Worm (Caenorhabditis elegans) whole organism, young adult: ENCODE data around the gene pix-1.

ENCODE experiments used
- B0019.2 ChIP-seq: fragments of 200-800 bp; sonication (Bioruptor generic); conservative IDR thresholded peaks from 2 replicates; pipeline ENCODE4 v1.3.6; 2022; ENCODE audit warnings: missing genetic modification reagents, missing genetic modification characterization, missing compliant biosample characterization
- B0035.1 ChIP-seq: sonication (generic microtip); optimal IDR thresholded peaks from 2 replicates; lab custom pipeline; 2016; ENCODE audit warnings: missing genetic modification characterization, mild to moderate bottlenecking, missing compliant biosample characterization, missing genotype, missing genetic modification reagents
- C06A6.2 ChIP-seq: fragments of 200-800 bp; sonication (Bioruptor generic); conservative IDR thresholded peaks from 2 replicates; pipeline ENCODE4 v1.3.6; 2022; ENCODE audit warnings: missing genetic modification characterization, missing compliant biosample characterization
- F10E7.11 ChIP-seq: sonication (generic microtip); optimal IDR thresholded peaks from 2 replicates; lab custom pipeline; 2017; ENCODE audit warnings: mild to moderate bottlenecking, missing genetic modification characterization, moderate library complexity, missing compliant biosample characterization
- F23B12.7 ChIP-seq: sonication (generic microtip); optimal IDR thresholded peaks from 2 replicates; lab custom pipeline; 2017; ENCODE audit warnings: missing genetic modification characterization, mild to moderate bottlenecking, missing compliant biosample characterization, antibody characterized with exemption, moderate library complexity; ENCODE audit not compliant: insufficient read depth
- F33H1.4 ChIP-seq: fragments of 200-800 bp; sonication (Bioruptor generic); IDR thresholded peaks from 2 replicates; pipeline ENCODE4 v1.3.6; 2022; ENCODE audit warnings: missing genetic modification reagents, missing genetic modification characterization, missing compliant biosample characterization
- F52B5.7 ChIP-seq: sonication (generic microtip); optimal IDR thresholded peaks from 2 replicates; lab custom pipeline; 2016; ENCODE audit warnings: mild to moderate bottlenecking, missing genetic modification characterization, missing compliant biosample characterization
- F55B11.4 ChIP-seq: sonication (generic microtip); optimal IDR thresholded peaks from 2 replicates; lab custom pipeline; 2016; ENCODE audit warnings: missing compliant biosample characterization, missing genetic modification characterization, borderline replicate concordance; ENCODE audit not compliant: insufficient read depth
- F57A8.1 ChIP-seq: fragments of 200-800 bp; sonication (Bioruptor generic); optimal IDR thresholded peaks from 2 replicates; lab custom pipeline; 2018; ENCODE audit warnings: mild to moderate bottlenecking, missing genetic modification characterization, moderate library complexity, missing compliant biosample characterization
- K11D2.4 ChIP-seq: fragments of 200-800 bp; sonication (Bioruptor generic); IDR thresholded peaks from 2 replicates; pipeline ENCODE4 v1.3.6; 2022; ENCODE audit warnings: missing genetic modification reagents, missing genetic modification characterization, missing compliant biosample characterization
- T07F8.4 ChIP-seq: sonication (generic microtip); optimal IDR thresholded peaks from 2 replicates; lab custom pipeline; 2016; ENCODE audit warnings: mild to moderate bottlenecking, missing genetic modification characterization, moderate library complexity, missing compliant biosample characterization
- Y53G8AR.9 ChIP-seq: fragments of 200-800 bp; sonication (Bioruptor generic); conservative IDR thresholded peaks from 2 replicates; pipeline ENCODE4 v1.3.6; 2022; ENCODE audit warnings: missing genetic modification reagents, missing genetic modification characterization, missing compliant biosample characterization
- Y56A3A.18 ChIP-seq: fragments of 200-800 bp; sonication (Bioruptor generic); IDR thresholded peaks from 2 replicates; pipeline ENCODE4 v1.3.6; 2022; ENCODE audit warnings: missing genetic modification reagents, missing genetic modification characterization, missing compliant biosample characterization
- atf-7 ChIP-seq: sonication (generic microtip); optimal IDR thresholded peaks from 2 replicates; lab custom pipeline; 2017; ENCODE audit warnings: mild to moderate bottlenecking, missing genetic modification characterization, missing compliant biosample characterization
- athp-1 ChIP-seq: sonication (generic microtip); optimal IDR thresholded peaks from 2 replicates; lab custom pipeline; 2017; ENCODE audit warnings: mild to moderate bottlenecking, missing genetic modification characterization, missing compliant biosample characterization
- attf-5 ChIP-seq: fragments of 200-800 bp; sonication (Bioruptor generic); optimal IDR thresholded peaks from 2 replicates; lab custom pipeline; 2018; ENCODE audit warnings: mild to moderate bottlenecking, missing genetic modification characterization, missing compliant biosample characterization
- bed-2 ChIP-seq: fragments of 200-800 bp; sonication (Bioruptor generic); IDR thresholded peaks from 2 replicates; pipeline ENCODE4 v1.3.6; 2022; ENCODE audit warnings: missing genetic modification reagents, missing genetic modification characterization, missing compliant biosample characterization
- ccch-3 ChIP-seq: fragments of 200-800 bp; sonication (Bioruptor generic); optimal IDR thresholded peaks from 2 replicates; lab custom pipeline; 2018; ENCODE audit warnings: mild to moderate bottlenecking, missing genetic modification characterization, missing compliant biosample characterization
- cebp-1 ChIP-seq, 2 experiments: fragments of 200-800 bp in 1 of 2; sonication (Bioruptor generic) in 1 of 2; sonication (generic microtip) in 1 of 2; IDR thresholded peaks in 1 of 2; optimal IDR thresholded peaks in 1 of 2; 2 replicates each; pipeline versions ENCODE4 v1.3.6 to Lab custom; 2017 to 2022; ENCODE audit warnings: missing compliant biosample characterization in 2 of 2, missing genetic modification characterization in 2 of 2, mild to moderate bottlenecking in 1 of 2, missing genetic modification reagents in 1 of 2, moderate library complexity in 1 of 2
- ceh-27 ChIP-seq: fragments of 200-800 bp; sonication (Bioruptor generic); optimal IDR thresholded peaks from 2 replicates; lab custom pipeline; 2018; ENCODE audit warnings: mild to moderate bottlenecking, missing genetic modification characterization, moderate library complexity, missing compliant biosample characterization
- dox-1 ChIP-seq: fragments of 200-800 bp; sonication (Bioruptor generic); IDR thresholded peaks from 2 replicates; pipeline ENCODE4 v1.3.6; 2022; ENCODE audit warnings: missing genetic modification reagents, missing genetic modification characterization, missing compliant biosample characterization
- efl-1 ChIP-seq: fragments of 150-350 bp; optimal IDR thresholded peaks from 2 replicates; lab custom pipeline; 2014; ENCODE audit warnings: missing biosample characterization, missing genetic modification reagents, missing genetic modification characterization
- egrh-3 ChIP-seq: fragments of 200-800 bp; sonication (Bioruptor generic); IDR thresholded peaks from 2 replicates; pipeline ENCODE4 v1.3.6; 2022; ENCODE audit warnings: missing genetic modification reagents, missing genetic modification characterization, missing compliant biosample characterization
- ets-4 ChIP-seq: fragments of 200-800 bp; sonication (Bioruptor generic); optimal IDR thresholded peaks from 2 replicates; lab custom pipeline; 2018; ENCODE audit warnings: mild to moderate bottlenecking, missing genetic modification characterization, missing compliant biosample characterization
- gei-17 ChIP-seq: fragments of 200-800 bp; sonication (Bioruptor generic); optimal IDR thresholded peaks from 2 replicates; lab custom pipeline; 2018; ENCODE audit warnings: mild to moderate bottlenecking, missing genetic modification characterization, missing compliant biosample characterization
- hlh-12 ChIP-seq: sonication (generic microtip); optimal IDR thresholded peaks from 2 replicates; lab custom pipeline; 2016; ENCODE audit warnings: missing genetic modification characterization, missing compliant biosample characterization
- lag-1 ChIP-seq: fragments of 200-800 bp; sonication (Bioruptor generic); IDR thresholded peaks from 2 replicates; pipeline ENCODE4 v1.3.6; 2022; ENCODE audit warnings: missing genetic modification reagents, missing genetic modification characterization, missing compliant biosample characterization
- let-607 ChIP-seq, 2 experiments: fragments of 200-800 bp in 1 of 2; sonication (Bioruptor generic) in 1 of 2; sonication (generic microtip) in 1 of 2; optimal IDR thresholded peaks; 2 replicates each; lab custom pipeline; 2016 to 2018; ENCODE audit warnings: mild to moderate bottlenecking in 2 of 2, missing compliant biosample characterization in 2 of 2, missing genetic modification characterization in 2 of 2, moderate library complexity in 2 of 2, missing genotype in 1 of 2
- lin-26 ChIP-seq: fragments of 200-800 bp; sonication (Bioruptor generic); IDR thresholded peaks from 2 replicates; pipeline ENCODE4 v1.3.6; 2022; ENCODE audit warnings: missing genetic modification reagents, missing genetic modification characterization, missing compliant biosample characterization
- lin-35 ChIP-seq, 3 experiments: fragments of 150-350 bp in 2 of 3; sonication (generic microtip) in 1 of 3; optimal IDR thresholded peaks; 2 replicates each; lab custom pipeline; 2014 to 2018; ENCODE audit warnings: missing biosample characterization in 3 of 3, missing genetic modification characterization in 3 of 3, missing genetic modification reagents in 3 of 3
- lin-40 ChIP-seq: sonication (generic microtip); optimal IDR thresholded peaks from 2 replicates; lab custom pipeline; 2016; ENCODE audit warnings: missing genetic modification characterization, mild to moderate bottlenecking, missing compliant biosample characterization, missing genotype, missing genetic modification reagents
- lsy-27 ChIP-seq: sonication (generic microtip); optimal IDR thresholded peaks from 2 replicates; lab custom pipeline; 2017; ENCODE audit warnings: missing genetic modification characterization, mild to moderate bottlenecking, missing compliant biosample characterization, antibody characterized with exemption, missing genotype, borderline replicate concordance; ENCODE audit not compliant: insufficient read depth
- madf-3 ChIP-seq: fragments of 200-800 bp; sonication (Bioruptor generic); IDR thresholded peaks from 2 replicates; pipeline ENCODE4 v1.3.6; 2022; ENCODE audit warnings: missing genetic modification reagents, missing genetic modification characterization, missing compliant biosample characterization
- madf-6 ChIP-seq: fragments of 200-800 bp; sonication (Bioruptor generic); IDR thresholded peaks from 2 replicates; pipeline ENCODE4 v1.3.6; 2022; ENCODE audit warnings: missing genetic modification reagents, missing genetic modification characterization, missing compliant biosample characterization
- nfya-2 ChIP-seq: fragments of 200-800 bp; sonication (Bioruptor generic); IDR thresholded peaks from 2 replicates; pipeline ENCODE4 v1.3.6; 2022; ENCODE audit warnings: missing genetic modification reagents, missing genetic modification characterization, missing compliant biosample characterization
- nfyb-1 ChIP-seq: fragments of 200-800 bp; sonication (Bioruptor generic); IDR thresholded peaks from 2 replicates; pipeline ENCODE4 v1.3.6; 2022; ENCODE audit warnings: missing genetic modification reagents, missing genetic modification characterization, missing compliant biosample characterization
- repo-1 ChIP-seq: sonication (generic microtip); optimal IDR thresholded peaks from 2 replicates; lab custom pipeline; 2017; ENCODE audit warnings: mild to moderate bottlenecking, missing genetic modification characterization, missing compliant biosample characterization
- snpc-1.1 ChIP-seq: sonication (generic microtip); optimal IDR thresholded peaks from 2 replicates; lab custom pipeline; 2017; ENCODE audit warnings: missing genetic modification characterization, mild to moderate bottlenecking, missing compliant biosample characterization, antibody characterized with exemption, moderate library complexity, missing genotype, missing genetic modification reagents; ENCODE audit not compliant: insufficient read depth
- snpc-1.3 ChIP-seq: sonication (generic microtip); optimal IDR thresholded peaks from 2 replicates; lab custom pipeline; 2017; ENCODE audit warnings: missing genetic modification characterization, mild to moderate bottlenecking, missing compliant biosample characterization, antibody characterized with exemption, moderate library complexity, missing genotype, missing genetic modification reagents; ENCODE audit not compliant: insufficient read depth
- snpc-3.4 ChIP-seq: sonication (generic microtip); optimal IDR thresholded peaks from 2 replicates; lab custom pipeline; 2017; ENCODE audit warnings: missing genetic modification characterization, mild to moderate bottlenecking, missing compliant biosample characterization, antibody characterized with exemption, moderate library complexity, missing genotype, missing genetic modification reagents
- somi-1 ChIP-seq: fragments of 200-800 bp; sonication (Bioruptor generic); optimal IDR thresholded peaks from 2 replicates; lab custom pipeline; 2018; ENCODE audit warnings: mild to moderate bottlenecking, missing genetic modification characterization, missing compliant biosample characterization
- sptf-2 ChIP-seq: fragments of 200-800 bp; sonication (Bioruptor generic); optimal IDR thresholded peaks from 2 replicates; lab custom pipeline; 2018; ENCODE audit warnings: mild to moderate bottlenecking, missing genetic modification characterization, missing compliant biosample characterization
- tbp1 ChIP-seq: fragments of 200-800 bp; sonication (Bioruptor generic); optimal IDR thresholded peaks from 2 replicates; lab custom pipeline; 2018; ENCODE audit warnings: mild to moderate bottlenecking, missing genetic modification characterization, missing compliant biosample characterization
- tbx-9 ChIP-seq: sonication (generic microtip); optimal IDR thresholded peaks from 2 replicates; lab custom pipeline; 2016; ENCODE audit warnings: borderline replicate concordance, missing genetic modification characterization, inconsistent platforms, missing compliant biosample characterization
- zfh-2 ChIP-seq: fragments of 200-800 bp; sonication (Bioruptor generic); conservative IDR thresholded peaks from 2 replicates; pipeline ENCODE4 v1.3.6; 2022; ENCODE audit warnings: missing genetic modification reagents, missing genetic modification characterization, missing compliant biosample characterization
- ztf-22 ChIP-seq: fragments of 200-800 bp; sonication (Bioruptor generic); optimal IDR thresholded peaks from 2 replicates; lab custom pipeline; 2018; ENCODE audit warnings: mild to moderate bottlenecking, missing genetic modification characterization, moderate library complexity, missing compliant biosample characterization
- ztf-3 ChIP-seq: fragments of 200-800 bp; sonication (Bioruptor generic); optimal IDR thresholded peaks from 2 replicates; lab custom pipeline; 2018; ENCODE audit warnings: mild to moderate bottlenecking, missing genetic modification characterization, missing compliant biosample characterization

The pix-1 gene

DNA sequence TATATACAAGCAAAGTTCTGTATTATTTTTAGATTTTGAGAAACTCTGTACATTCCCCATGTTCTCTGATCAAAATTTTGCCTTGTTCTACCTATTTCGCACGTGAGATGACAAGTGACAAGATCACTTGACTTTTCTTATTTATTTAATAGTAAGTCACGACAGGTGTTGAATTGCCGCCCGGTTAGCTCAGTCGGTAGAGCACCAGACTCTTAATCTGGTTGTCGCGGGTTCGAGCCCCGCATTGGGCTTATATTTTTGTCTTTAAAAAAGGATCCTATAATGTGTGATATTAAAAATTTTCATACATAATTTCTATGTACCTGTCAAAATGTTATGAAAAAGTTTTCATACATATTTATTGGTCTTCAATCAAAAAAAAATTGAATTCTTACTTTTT lies 12.4 kb upstream of the pix-1 start (continued):
- TF ChIP-seq B0019.2 (GFP tag; lab: Robert Waterston, UW) (no peak), B0035.1 (tag; lab: Kevin White, UChicago) (no peak), lsy-27 (tag; lab: Kevin White, UChicago) (no peak), K11D2.4 (GFP tag; lab: Robert Waterston, UW) (no peak), attf-5 (no peak), tbx-9 (tag; lab: Kevin White, UChicago) (no peak), hlh-12 (tag; lab: Kevin White, UChicago) (no peak), madf-3 (GFP tag; lab: Robert Waterston, UW) (no peak), atf-7 (no peak), tbp1 (peak; percentile 88), dox-1 (GFP tag; lab: Robert Waterston, UW) (peak; percentile 67), ztf-3 (GFP tag; lab: Kevin White, UChicago) (no peak), snpc-3.4 (tag; lab: Kevin White, UChicago) (peak; percentile 71), F23B12.7 (tag; lab: Kevin White, UChicago) (peak; percentile 28), zfh-2 (GFP tag; lab: Robert Waterston, UW) (no peak), ets-4 (GFP tag; lab: Kevin White, UChicago) (no peak), F55B11.4 (tag; lab: Kevin White, UChicago) (no peak), F52B5.7 (tag; lab: Kevin White, UChicago) (no peak), lag-1 (GFP tag; lab: Robert Waterston, UW) (no peak), Y56A3A.18 (GFP tag; lab: Robert Waterston, UW) (peak; percentile 65; the same call in 1 of the 2 replicates), ztf-22 (GFP tag; lab: Kevin White, UChicago) (no peak), nfya-2 (GFP tag; lab: Robert Waterston, UW) (no peak), gei-17 (no peak), somi-1 (GFP tag; lab: Kevin White, UChicago) (peak; percentile 13), lin-35 (GFP tag; optimal IDR thresholded peaks at IDR 0.05; lab: Kevin White, UChicago) (no peak), madf-6 (GFP tag; lab: Robert Waterston, UW) (no peak), lin-40 (no peak), athp-1 (tag; lab: Kevin White, UChicago) (peak; percentile 8), T07F8.4 (tag; lab: Kevin White, UChicago) (peak; percentile 7), snpc-1.1 (tag; lab: Kevin White, UChicago) (no peak), lin-26 (GFP tag; lab: Robert Waterston, UW) (peak; percentile 82), Y53G8AR.9 (no peak), F57A8.1 (GFP tag; lab: Kevin White, UChicago) (no peak), ceh-27 (GFP tag; lab: Kevin White, UChicago) (no peak), repo-1 (no peak), bed-2 (GFP tag; lab: Robert Waterston, UW) (no peak), F10E7.11 (tag; lab: Kevin White, UChicago) (no peak), let-607 (tag; optimal IDR thresholded peaks at IDR 0.05; lab: Kevin White, UChicago) (peak in 1 of 2 experiments; percentile 20), snpc-1.3 (peak; percentile 48), nfyb-1 (GFP tag; lab: Robert Waterston, UW) (no peak), ccch-3 (GFP tag; lab: Kevin White, UChicago) (no peak), egrh-3 (GFP tag; lab: Robert Waterston, UW) (no peak), C06A6.2 (GFP tag; lab: Robert Waterston, UW) (no peak), sptf-2 (peak; percentile 72), cebp-1 (GFP tag; IDR thresholded peaks at IDR 0.05; lab: Robert Waterston, UW) (no peak), cebp-1 (tag; optimal IDR thresholded peaks at IDR 0.05; lab: Kevin White, UChicago) (no peak), F33H1.4 (GFP tag; lab: Robert Waterston, UW) (no peak), efl-1 (GFP tag; lab: Kevin White, UChicago) (no peak)
